Worm (Caenorhabditis elegans): ENCODE measurements around the gene elc-1.

ce11 chrIII:1409139-1409538 lies 7.9 kb downstream of the elc-1 start, which contains the start of gene Y82E9BR.22:
- TF ChIP-seq lag-1 (GFP tag; IDR thresholded peaks at IDR 0.05): no peak
- TF ChIP-seq pha-4 (tag; optimal IDR thresholded peaks at IDR 0.05): no peak
- no peak for TF ChIP-seq ceh-27 (GFP tag; optimal IDR thresholded peaks at IDR 0.05)
